Worm (Caenorhabditis elegans) whole organism, L4 larva: ENCODE measurements around the gene hrde-2.

ENCODE experiments used
- F26F4.8 ChIP-seq: fragments of 200-800 bp; sonication (Bioruptor generic); conservative IDR thresholded peaks from 2 replicates; pipeline ENCODE4 v1.3.6; 2022; ENCODE audit warnings: missing genetic modification characterization, missing compliant biosample characterization
- F37D6.2 ChIP-seq: sonication (generic microtip); optimal IDR thresholded peaks from 2 replicates; lab custom pipeline; 2016; ENCODE audit warnings: mild to moderate bottlenecking, missing genetic modification characterization, missing compliant biosample characterization
- Y5F2A.4 ChIP-seq: fragments of 200-800 bp; sonication (Bioruptor generic); optimal IDR thresholded peaks from 2 replicates; lab custom pipeline; 2018; ENCODE audit warnings: mild to moderate bottlenecking, missing genetic modification characterization, missing compliant biosample characterization
- ZK546.5 ChIP-seq, 2 experiments: sonication (generic microtip); optimal IDR thresholded peaks; 2 replicates each; lab custom pipeline; 2017; ENCODE audit warnings: missing biosample characterization in 2 of 2, missing genetic modification characterization in 2 of 2
- aha-1 ChIP-seq: fragments of 150-350 bp; peaks from one replicate; lab custom pipeline; 2014; ENCODE audit warnings: missing biosample characterization, missing genetic modification characterization
- arid-1 ChIP-seq: fragments of 200-800 bp; sonication (Bioruptor generic); conservative IDR thresholded peaks from 2 replicates; pipeline ENCODE4 v1.3.6; 2022; ENCODE audit warnings: missing genetic modification reagents, missing genetic modification characterization, missing compliant biosample characterization
- ceh-28 ChIP-seq: fragments of 150-350 bp; optimal IDR thresholded peaks from 2 replicates; lab custom pipeline; 2014; ENCODE audit warnings: missing biosample characterization, missing genetic modification reagents, missing genetic modification characterization
- ceh-32 ChIP-seq: sonication (generic microtip); optimal IDR thresholded peaks from 2 replicates; lab custom pipeline; 2016; ENCODE audit warnings: mild to moderate bottlenecking, missing genetic modification characterization, missing compliant biosample characterization; ENCODE audit not compliant: poor library complexity
- ceh-62 ChIP-seq: sonication (generic microtip); optimal IDR thresholded peaks from 2 replicates; lab custom pipeline; 2017; ENCODE audit warnings: missing biosample characterization, missing genetic modification characterization
- ceh-82 ChIP-seq: sonication (generic microtip); optimal IDR thresholded peaks from 2 replicates; lab custom pipeline; 2017; ENCODE audit warnings: missing biosample characterization, missing genetic modification characterization
- ctbp-1 ChIP-seq: fragments of 200-800 bp; sonication (Bioruptor generic); IDR thresholded peaks from 2 replicates; pipeline ENCODE4 v1.3.6; 2022; ENCODE audit warnings: missing genetic modification reagents, missing genetic modification characterization, missing compliant biosample characterization
- daf-12 ChIP-seq: fragments of 150-350 bp; optimal IDR thresholded peaks from 2 replicates; lab custom pipeline; 2014; ENCODE audit warnings: missing biosample characterization, missing genetic modification reagents, missing genetic modification characterization
- daf-19 ChIP-seq: fragments of 200-800 bp; sonication (Bioruptor generic); conservative IDR thresholded peaks from 2 replicates; pipeline ENCODE4 v1.3.6; 2022; ENCODE audit warnings: missing genetic modification characterization, missing compliant biosample characterization
- dmd-8 ChIP-seq: fragments of 200-800 bp; sonication (Bioruptor generic); IDR thresholded peaks from 2 replicates; pipeline ENCODE4 v1.3.6; 2022; ENCODE audit warnings: missing genetic modification characterization, missing compliant biosample characterization
- dmd-9 ChIP-seq: fragments of 200-800 bp; sonication (Bioruptor generic); IDR thresholded peaks from 2 replicates; pipeline ENCODE4 v1.3.6; 2022; ENCODE audit warnings: missing genetic modification reagents, missing genetic modification characterization, missing compliant biosample characterization
- duxl-1 ChIP-seq: sonication (generic microtip); optimal IDR thresholded peaks from 2 replicates; lab custom pipeline; 2016; ENCODE audit warnings: mild to moderate bottlenecking, missing genetic modification characterization, moderate library complexity, missing compliant biosample characterization; ENCODE audit not compliant: poor library complexity
- dve-1 ChIP-seq: sonication (generic microtip); optimal IDR thresholded peaks from 2 replicates; lab custom pipeline; 2017; ENCODE audit warnings: antibody characterized with exemption, mild to moderate bottlenecking, missing genetic modification characterization, missing compliant biosample characterization; ENCODE audit not compliant: insufficient read depth
- egl-27 ChIP-seq: sonication (generic microtip); optimal IDR thresholded peaks from 3 replicates; lab custom pipeline; 2017; ENCODE audit warnings: missing biosample characterization, missing genetic modification reagents, missing genetic modification characterization
- egl-43 ChIP-seq: fragments of 200-800 bp; sonication (Bioruptor generic); IDR thresholded peaks from 2 replicates; pipeline ENCODE4 v1.3.6; 2022; ENCODE audit warnings: missing genetic modification reagents, missing genetic modification characterization, missing compliant biosample characterization
- gei-8 ChIP-seq: fragments of 200-800 bp; sonication (Bioruptor generic); optimal IDR thresholded peaks from 2 replicates; lab custom pipeline; 2018; ENCODE audit warnings: mild to moderate bottlenecking, missing genetic modification characterization, missing compliant biosample characterization
- jun-1 ChIP-seq: fragments of 150-350 bp; optimal IDR thresholded peaks from 2 replicates; lab custom pipeline; 2014; ENCODE audit warnings: missing biosample characterization, missing genetic modification reagents, missing genetic modification characterization
- lim-7 ChIP-seq: fragments of 200-800 bp; sonication (Bioruptor generic); IDR thresholded peaks from 2 replicates; pipeline ENCODE4 v1.3.6; 2022; ENCODE audit warnings: missing genetic modification characterization, missing compliant biosample characterization
- lin-29 ChIP-seq: fragments of 200-800 bp; sonication (Bioruptor generic); IDR thresholded peaks from 2 replicates; pipeline ENCODE4 v1.3.6; 2022; ENCODE audit warnings: missing genetic modification reagents, missing genetic modification characterization, missing compliant biosample characterization
- lin-38 ChIP-seq: fragments of 200-800 bp; sonication (Bioruptor generic); IDR thresholded peaks from 2 replicates; pipeline ENCODE4 v1.3.6; 2022; ENCODE audit warnings: missing genetic modification reagents, missing genetic modification characterization, missing compliant biosample characterization
- madf-5 ChIP-seq, 2 experiments: fragments of 200-800 bp; sonication (Bioruptor generic); IDR thresholded peaks; 2 replicates each; pipeline ENCODE4 v1.3.6; 2022; ENCODE audit warnings: missing compliant biosample characterization in 2 of 2, missing genetic modification characterization in 2 of 2
- madf-9 ChIP-seq: fragments of 200-800 bp; sonication (Bioruptor generic); conservative IDR thresholded peaks from 2 replicates; pipeline ENCODE4 v1.3.6; 2022; ENCODE audit warnings: missing genetic modification reagents, missing genetic modification characterization, missing compliant biosample characterization
- mep-1 ChIP-seq: fragments of 150-350 bp; sonication (generic microtip); optimal IDR thresholded peaks from 3 replicates; lab custom pipeline; 2014; ENCODE audit warnings: missing biosample characterization, missing genetic modification characterization
- mes-2 ChIP-seq: sonication (generic microtip); optimal IDR thresholded peaks from 2 replicates; lab custom pipeline; 2016; ENCODE audit warnings: missing genotype, mild to moderate bottlenecking, missing genetic modification characterization, missing compliant biosample characterization; ENCODE audit not compliant: poor library complexity, severe bottlenecking
- nhr-102 ChIP-seq: sonication (generic microtip); optimal IDR thresholded peaks from 2 replicates; lab custom pipeline; 2016; ENCODE audit warnings: mild to moderate bottlenecking, missing genetic modification characterization, moderate library complexity, missing compliant biosample characterization
- nhr-237 ChIP-seq: sonication (generic microtip); optimal IDR thresholded peaks from 2 replicates; lab custom pipeline; 2017; ENCODE audit warnings: missing biosample characterization, missing genetic modification characterization
- nhr-25 ChIP-seq: sonication (generic microtip); optimal IDR thresholded peaks from 2 replicates; lab custom pipeline; 2017; ENCODE audit warnings: missing genetic modification characterization, mild to moderate bottlenecking, missing compliant biosample characterization, antibody characterized with exemption, moderate library complexity, borderline replicate concordance; ENCODE audit not compliant: insufficient read depth
- nhr-28 ChIP-seq: fragments of 150-350 bp; optimal IDR thresholded peaks from 2 replicates; lab custom pipeline; 2014; ENCODE audit warnings: missing biosample characterization, missing genetic modification characterization
- nhr-6 ChIP-seq: fragments of 150-350 bp; optimal IDR thresholded peaks from 2 replicates; lab custom pipeline; 2014; ENCODE audit warnings: missing biosample characterization, missing genetic modification characterization
- pha-4 ChIP-seq, 2 experiments: fragments of 150-350 bp in 1 of 2; fragments of 200-800 bp in 1 of 2; sonication (Bioruptor generic) in 1 of 2; IDR thresholded peaks in 1 of 2; optimal IDR thresholded peaks in 1 of 2; 2 replicates each; pipeline versions ENCODE4 v1.3.6 to Lab custom; 2014 to 2022; ENCODE audit warnings: missing genetic modification characterization in 2 of 2, missing genetic modification reagents in 2 of 2, missing biosample characterization in 1 of 2, missing compliant biosample characterization in 1 of 2
- php-3 ChIP-seq: fragments of 200-800 bp; sonication (Bioruptor generic); IDR thresholded peaks from 2 replicates; pipeline ENCODE4 v1.3.6; 2022; ENCODE audit warnings: missing genetic modification reagents, missing genetic modification characterization, missing compliant biosample characterization
- pqm-1 ChIP-seq: sonication (generic microtip); optimal IDR thresholded peaks from 2 replicates; lab custom pipeline; 2017; ENCODE audit warnings: missing biosample characterization, missing genetic modification characterization
- saeg-2 ChIP-seq: fragments of 200-800 bp; sonication (Bioruptor generic); IDR thresholded peaks from 2 replicates; pipeline ENCODE4 v1.3.6; 2022; ENCODE audit warnings: missing genetic modification reagents, missing genetic modification characterization, missing compliant biosample characterization
- sdz-12 ChIP-seq: fragments of 200-800 bp; sonication (Bioruptor generic); optimal IDR thresholded peaks from 2 replicates; lab custom pipeline; 2018; ENCODE audit warnings: mild to moderate bottlenecking, missing genetic modification characterization, missing compliant biosample characterization
- set-16 ChIP-seq: fragments of 200-800 bp; sonication (Bioruptor generic); IDR thresholded peaks from 2 replicates; pipeline ENCODE4 v1.3.6; 2022; ENCODE audit warnings: missing genetic modification reagents, missing genetic modification characterization, missing compliant biosample characterization
- skn-1 ChIP-seq: fragments of 150-350 bp; optimal IDR thresholded peaks from 2 replicates; lab custom pipeline; 2014; ENCODE audit warnings: missing biosample characterization, missing genetic modification characterization
- snpc-4 ChIP-seq: fragments of 150-350 bp; optimal IDR thresholded peaks from 2 replicates; lab custom pipeline; 2014; ENCODE audit warnings: missing biosample characterization, missing genetic modification characterization
- spr-1 ChIP-seq: sonication (generic microtip); optimal IDR thresholded peaks from 2 replicates; lab custom pipeline; 2016; ENCODE audit warnings: mild to moderate bottlenecking, missing genetic modification characterization, missing compliant biosample characterization
- tra-1 ChIP-seq: fragments of 200-800 bp; sonication (Bioruptor generic); IDR thresholded peaks from 2 replicates; pipeline ENCODE4 v1.3.6; 2022; ENCODE audit warnings: missing genetic modification reagents, missing genetic modification characterization, missing compliant biosample characterization
- vab-7 ChIP-seq: fragments of 200-800 bp; sonication (Bioruptor generic); IDR thresholded peaks from 2 replicates; pipeline ENCODE4 v1.3.6; 2022; ENCODE audit warnings: missing genetic modification reagents, missing genetic modification characterization, missing compliant biosample characterization
- zag-1 ChIP-seq: fragments of 150-350 bp; optimal IDR thresholded peaks from 2 replicates; lab custom pipeline; 2014; ENCODE audit warnings: missing biosample characterization, missing genetic modification characterization
- zip-11 ChIP-seq: fragments of 200-800 bp; sonication (Bioruptor generic); IDR thresholded peaks from 2 replicates; pipeline ENCODE4 v1.3.6; 2022; ENCODE audit warnings: missing genetic modification characterization, missing compliant biosample characterization
- ztf-11 ChIP-seq: fragments of 150-350 bp; optimal IDR thresholded peaks from 2 replicates; lab custom pipeline; 2014; ENCODE audit warnings: missing biosample characterization, missing genetic modification characterization
- ztf-7 ChIP-seq: fragments of 150-350 bp; optimal IDR thresholded peaks from 2 replicates; lab custom pipeline; 2014; ENCODE audit warnings: missing biosample characterization, missing genetic modification characterization

The hrde-2 gene

ce11 chrV:15001536-15001935 lies 3.4 kb upstream of the hrde-2 start:
- TF ChIP-seq ctbp-1 (GFP tag; lab: Robert Waterston, UW) (no peak), aha-1 (peak; percentile 99), nhr-28 (tag; lab: Kevin White, UChicago) (no peak), F26F4.8 (no peak), set-16 (peak; percentile 90)

ce11 chrV:15002184-15002690 lies 2.7 kb upstream of the hrde-2 start, which contains the start of the genes fib-1 and mut-15:
fib-1 (minus strand) TSS chrV:15002223.
mut-15 (plus strand) TSS chrV:15002543.
- peak; percentile 99 for TF ChIP-seq lin-38 (GFP tag; lab: Robert Waterston, UW)
- TF ChIP-seq ZK546.5 (tag; optimal IDR thresholded peaks at IDR 0.05; lab: Kevin White, UChicago): no peak
- TF ChIP-seq saeg-2 (GFP tag; lab: Robert Waterston, UW): no peak
- peak; percentile 67 for TF ChIP-seq tra-1
- TF ChIP-seq pqm-1 (tag; lab: Kevin White, UChicago): no peak
- TF ChIP-seq ceh-62 (tag; lab: Kevin White, UChicago): no peak
- TF ChIP-seq F37D6.2: peak; percentile 67
- peak; percentile 74 for TF ChIP-seq nhr-28 (tag; lab: Kevin White, UChicago)
- peak; percentile 80 for TF ChIP-seq nhr-102 (tag; lab: Kevin White, UChicago)
- peak; percentile 73 for TF ChIP-seq nhr-25 (tag; lab: Kevin White, UChicago)
- TF ChIP-seq dmd-9 (GFP tag; lab: Robert Waterston, UW): peak; percentile 78; the same call in 1 of the 2 replicates
- TF ChIP-seq snpc-4 (tag; lab: Kevin White, UChicago): no peak
- TF ChIP-seq egl-27 (tag; lab: Kevin White, UChicago): peak; percentile 54
- TF ChIP-seq ztf-11: no peak
- no peak for TF ChIP-seq ztf-7
- peak; percentile 71 for TF ChIP-seq spr-1 (tag; lab: Kevin White, UChicago)
- TF ChIP-seq zip-11 (GFP tag; lab: Robert Waterston, UW): no peak
- no peak for TF ChIP-seq zag-1 (tag; lab: Kevin White, UChicago)
- TF ChIP-seq vab-7: peak; percentile 60; the same call in 1 of the 2 replicates
- no peak for TF ChIP-seq Y5F2A.4 (GFP tag; lab: Kevin White, UChicago)
- TF ChIP-seq lim-7 (GFP tag; lab: Robert Waterston, UW): no peak
- no peak for TF ChIP-seq sdz-12
- no peak for TF ChIP-seq ceh-32 (tag; lab: Kevin White, UChicago)
- TF ChIP-seq pha-4 (GFP tag; IDR thresholded peaks at IDR 0.05; lab: Robert Waterston, UW): peak; percentile 63; the same call in 1 of the 2 replicates
- TF ChIP-seq pha-4 (tag; optimal IDR thresholded peaks at IDR 0.05; lab: Kevin White, UChicago): peak; percentile 27
- 0 out of 2 replicates have a peak, but pooled peaks have one; percentile 45 for TF ChIP-seq egl-43
- no peak for TF ChIP-seq madf-5 (GFP tag; IDR thresholded peaks at IDR 0.05; lab: Robert Waterston, UW)
- TF ChIP-seq duxl-1 (tag; lab: Kevin White, UChicago): peak; percentile 62
- peak; percentile 72 for TF ChIP-seq ctbp-1 (GFP tag; lab: Robert Waterston, UW)
- peak; percentile 96 for TF ChIP-seq mep-1 (tag; lab: Kevin White, UChicago)
- no peak for TF ChIP-seq nhr-237 (tag; lab: Kevin White, UChicago)
- TF ChIP-seq lin-29: no peak
- no peak for TF ChIP-seq gei-8
- no peak for TF ChIP-seq madf-9 (GFP tag; lab: Robert Waterston, UW)
- peak; percentile 71 for TF ChIP-seq ceh-28 (tag; lab: Kevin White, UChicago)
- peak; percentile 89 for TF ChIP-seq dve-1 (tag; lab: Kevin White, UChicago)
- TF ChIP-seq skn-1 (tag; lab: Kevin White, UChicago): no peak
- 0 out of 2 replicates have a peak, but pooled peaks have one; percentile 55 for TF ChIP-seq arid-1 (GFP tag; lab: Robert Waterston, UW)
- no peak for TF ChIP-seq dmd-8 (GFP tag; lab: Robert Waterston, UW)
- TF ChIP-seq daf-12 (tag; lab: Kevin White, UChicago): no peak
- TF ChIP-seq nhr-6 (tag; lab: Kevin White, UChicago): peak; percentile 95
- TF ChIP-seq ceh-82 (tag; lab: Kevin White, UChicago): no peak
- TF ChIP-seq mes-2: peak; percentile 96
- TF ChIP-seq daf-19 (GFP tag; lab: Robert Waterston, UW): peak; percentile 58; the same call in 1 of the 2 replicates
- peak; percentile 77 for TF ChIP-seq jun-1 (tag; lab: Kevin White, UChicago)
- 0 out of 2 replicates have a peak, but pooled peaks have one; percentile 19 for TF ChIP-seq php-3
